Worm (Caenorhabditis elegans): ENCODE data around the gene K08H2.5.

K08H2.5 gene

ce11 chrX:13284618-13285017 is 42.5 kb upstream of the K08H2.5 start:
- no peak for TF ChIP-seq dmd-4 (tag; optimal IDR thresholded peaks at IDR 0.05; ENCODE audit: borderline replicate concordance)

DNA sequence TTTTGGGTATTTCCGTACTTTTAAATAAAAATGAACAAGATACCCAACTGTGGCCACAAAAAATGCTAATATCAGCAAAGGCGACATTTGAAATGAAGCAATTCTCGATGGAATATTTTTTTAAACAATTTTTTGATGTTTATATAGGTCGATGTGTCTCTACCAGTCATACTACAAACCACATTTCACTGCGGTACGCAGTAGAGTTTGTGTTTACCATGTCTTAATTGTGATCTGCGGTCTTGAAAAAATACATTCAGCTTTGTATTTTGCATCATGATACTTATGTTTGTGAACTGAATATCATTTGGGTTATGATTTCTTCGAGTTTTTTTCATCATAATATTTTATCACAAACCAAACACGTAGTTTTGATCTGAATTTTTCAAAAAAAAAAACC is 42.0 kb upstream of the K08H2.5 start, which contains the start of gene cyp-14A4:
TSS of gene cyp-14A4 (minus strand) at position 107 of the 400 bp plus-strand sequence.
- TF ChIP-seq Y22D7AL.16 (tag; optimal IDR thresholded peaks at IDR 0.05) (no peak), unc-3 (GFP tag; conservative IDR thresholded peaks at IDR 0.05) (no peak), unc-3 (tag; optimal IDR thresholded peaks at IDR 0.05) (no peak), nfya-1 (tag; optimal IDR thresholded peaks at IDR 0.05) (no peak), K09A11.1 (tag; optimal IDR thresholded peaks at IDR 0.05; ENCODE audit: insufficient read depth) (no peak), pqm-1 (tag; optimal IDR thresholded peaks at IDR 0.05) (no peak), dmd-4 (tag; optimal IDR thresholded peaks at IDR 0.05; ENCODE audit: borderline replicate concordance) (no peak), ets-4 (tag; optimal IDR thresholded peaks at IDR 0.05) (no peak), pat-9 (tag; optimal IDR thresholded peaks at IDR 0.05) (no peak), hlh-8 (tag; optimal IDR thresholded peaks at IDR 0.05) (no peak), pros-1 (tag; optimal IDR thresholded peaks at IDR 0.05) (no peak), lim-6 (tag; optimal IDR thresholded peaks at IDR 0.05) (no peak), ceh-34 (tag; optimal IDR thresholded peaks at IDR 0.05) (no peak), sox-2 (GFP tag; IDR thresholded peaks at IDR 0.05) (no peak), ceh-24 (tag; optimal IDR thresholded peaks at IDR 0.05) (no peak), fax-1 (tag; optimal IDR thresholded peaks at IDR 0.05) (no peak), fkh-10 (GFP tag; optimal IDR thresholded peaks at IDR 0.05) (no peak), pax-1 (tag; optimal IDR thresholded peaks at IDR 0.05) (no peak), hlh-15 (tag; optimal IDR thresholded peaks at IDR 0.05) (no peak), C38D4.7 (GFP tag; optimal IDR thresholded peaks at IDR 0.05) (no peak)

- TF ChIP-seq ceh-18 (tag; optimal IDR thresholded peaks at IDR 0.05): no peak
- no peak for TF ChIP-seq ceh-22 (tag; optimal IDR thresholded peaks at IDR 0.05)
- no peak for TF ChIP-seq madf-2 (tag; optimal IDR thresholded peaks at IDR 0.05)
- no peak for TF ChIP-seq pat-9 (tag; optimal IDR thresholded peaks at IDR 0.05)
- no peak for TF ChIP-seq unc-86 (tag; optimal IDR thresholded peaks at IDR 0.05)
- TF ChIP-seq ceh-24 (tag; optimal IDR thresholded peaks at IDR 0.05): no peak
- TF ChIP-seq ceh-19 (GFP tag; optimal IDR thresholded peaks at IDR 0.05): no peak
- TF ChIP-seq npax-4 (tag; optimal IDR thresholded peaks at IDR 0.05): no peak
- TF ChIP-seq ttx-3 (tag; optimal IDR thresholded peaks at IDR 0.05): no peak
- TF ChIP-seq ref-2 (tag; optimal IDR thresholded peaks at IDR 0.05): no peak
- no peak for TF ChIP-seq mec-3 (tag; optimal IDR thresholded peaks at IDR 0.05; ENCODE audit: borderline replicate concordance)
- TF ChIP-seq C08G9.2 (tag; optimal IDR thresholded peaks at IDR 0.05): no peak
- TF ChIP-seq F13H6.1 (tag; optimal IDR thresholded peaks at IDR 0.05): no peak
- no peak for TF ChIP-seq hlh-13 (GFP tag; optimal IDR thresholded peaks at IDR 0.05)
These were observed 41.3 kb upstream of the K08H2.5 start for ce11 chrX:13283462-13283861.

DNA sequence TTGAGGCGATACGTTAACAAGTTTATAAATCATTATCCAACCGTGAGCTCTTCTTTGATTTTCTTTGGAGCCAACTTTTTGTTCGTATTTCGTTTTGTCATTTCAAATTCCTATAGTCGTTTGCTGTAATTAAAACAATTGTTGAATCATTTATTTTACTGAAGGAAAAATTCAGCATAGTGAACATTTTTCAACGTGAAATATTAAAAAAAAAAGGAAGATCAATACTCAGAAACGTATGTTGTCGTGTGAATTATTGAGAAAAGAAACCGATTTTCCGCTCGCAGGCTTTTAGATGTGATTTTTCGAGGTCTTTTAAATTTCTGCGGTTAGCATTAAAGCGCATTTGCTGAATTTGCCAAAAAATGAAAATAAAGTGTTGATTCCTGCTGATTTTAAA is 36.7 kb upstream of the K08H2.5 start, which contains the start of gene phf-33:
TSS of gene phf-33 (minus strand) at position 101 of the 400 bp plus-strand sequence.
- no peak for TF ChIP-seq nhr-232 (tag; optimal IDR thresholded peaks at IDR 0.05)
- TF ChIP-seq lim-6 (tag; optimal IDR thresholded peaks at IDR 0.05): no peak
- TF ChIP-seq ceh-6 (GFP tag; optimal IDR thresholded peaks at IDR 0.05): no peak
- TF ChIP-seq hlh-13 (GFP tag; optimal IDR thresholded peaks at IDR 0.05): no peak
- no peak for TF ChIP-seq ceh-48 (tag; optimal IDR thresholded peaks at IDR 0.05)
- TF ChIP-seq pag-3 (tag; optimal IDR thresholded peaks at IDR 0.05; ENCODE audit: borderline replicate concordance): no peak
- no peak for TF ChIP-seq lin-11 (tag; optimal IDR thresholded peaks at IDR 0.05)
- no peak for TF ChIP-seq sox-2 (GFP tag; IDR thresholded peaks at IDR 0.05)
- TF ChIP-seq syd-9 (tag; optimal IDR thresholded peaks at IDR 0.05): no peak
- no peak for TF ChIP-seq ttx-3 (tag; optimal IDR thresholded peaks at IDR 0.05)
- no peak for TF ChIP-seq pros-1 (tag; optimal IDR thresholded peaks at IDR 0.05)
- TF ChIP-seq dve-1 (tag; optimal IDR thresholded peaks at IDR 0.05): no peak
- TF ChIP-seq che-1 (tag; optimal IDR thresholded peaks at IDR 0.05): no peak
- TF ChIP-seq fkh-10 (GFP tag; optimal IDR thresholded peaks at IDR 0.05): no peak
- no peak for TF ChIP-seq ceh-45 (GFP tag; IDR thresholded peaks at IDR 0.05)
- no peak for TF ChIP-seq ceh-19 (GFP tag; optimal IDR thresholded peaks at IDR 0.05)
- TF ChIP-seq K02D7.2 (tag; optimal IDR thresholded peaks at IDR 0.05): no peak
- TF ChIP-seq fax-1 (tag; optimal IDR thresholded peaks at IDR 0.05): no peak
- TF ChIP-seq tbx-7 (tag; optimal IDR thresholded peaks at IDR 0.05): no peak
